Fruit fly (Drosophila melanogaster): ENCODE measurements around the gene Anp.

- TF ChIP-seq psq (optimal IDR thresholded peaks at IDR 0.05) (no peak), insv (optimal IDR thresholded peaks at IDR 0.05) (no peak)
These were observed 823 bp upstream of the Anp start, which contains the start of gene RpS7 for dm6 chr3R:30208766-30209484.

Measured in Kc167 (cell line).